Worm (Caenorhabditis elegans): ENCODE data around the gene dyn-1.

The dyn-1 gene

ce11 chrX:15567986-15568940, at the start of gene dyn-1:
Gene dyn-1 (plus strand): TSS chrX:15568890.
- TF ChIP-seq unc-62 (GFP tag; optimal IDR thresholded peaks at IDR 0.05) (no peak), nhr-23 (tag; optimal IDR thresholded peaks at IDR 0.05) (peak; percentile 69), R02D3.7 (tag; optimal IDR thresholded peaks at IDR 0.05) (peak; percentile 8), lsy-12 (tag; optimal IDR thresholded peaks at IDR 0.05) (peak; percentile 47), eor-1 (tag; optimal IDR thresholded peaks at IDR 0.05) (no peak), elt-2 (tag; optimal IDR thresholded peaks at IDR 0.05) (peak; percentile 52), ztf-4 (tag; optimal IDR thresholded peaks at IDR 0.05) (no peak), fkh-2 (tag; optimal IDR thresholded peaks at IDR 0.05) (no peak), jun-1 (tag; optimal IDR thresholded peaks at IDR 0.05) (peak; percentile 29), daf-12 (tag; optimal IDR thresholded peaks at IDR 0.05) (no peak), sea-2 (GFP tag; optimal IDR thresholded peaks at IDR 0.05) (no peak), lin-39 (tag; optimal IDR thresholded peaks at IDR 0.05) (peak; percentile 21), ztf-11 (tag; optimal IDR thresholded peaks at IDR 0.05) (no peak), nhr-28 (tag; optimal IDR thresholded peaks at IDR 0.05) (no peak), mdl-1 (tag; optimal IDR thresholded peaks at IDR 0.05) (no peak), nhr-237 (tag; optimal IDR thresholded peaks at IDR 0.05) (no peak), aly-2 (tag; optimal IDR thresholded peaks at IDR 0.05) (no peak), nhr-12 (tag; optimal IDR thresholded peaks at IDR 0.05) (no peak), ama-1 (optimal IDR thresholded peaks at IDR 0.05) (no peak), fkh-10 (GFP tag; optimal IDR thresholded peaks at IDR 0.05) (no peak), pqm-1 (tag; optimal IDR thresholded peaks at IDR 0.05) (peak; percentile 3), tbx-2 (tag; optimal IDR thresholded peaks at IDR 0.05) (peak; percentile 22), elt-1 (tag; optimal IDR thresholded peaks at IDR 0.05) (no peak), nhr-67 (tag; optimal IDR thresholded peaks at IDR 0.05) (no peak), fos-1 (tag; optimal IDR thresholded peaks at IDR 0.05) (peak; percentile 49), elt-3 (tag; optimal IDR thresholded peaks at IDR 0.05) (no peak), nhr-11 (tag; optimal IDR thresholded peaks at IDR 0.05) (no peak), ZK546.5 (tag; optimal IDR thresholded peaks at IDR 0.05) (no peak), egl-27 (tag; optimal IDR thresholded peaks at IDR 0.05) (no peak), skn-1 (tag; optimal IDR thresholded peaks at IDR 0.05) (no peak), ceh-82 (tag; optimal IDR thresholded peaks at IDR 0.05) (no peak), ceh-9 (tag; optimal IDR thresholded peaks at IDR 0.05) (no peak), egl-5 (tag; optimal IDR thresholded peaks at IDR 0.05) (no peak), snpc-4 (tag; optimal IDR thresholded peaks at IDR 0.05) (peak; percentile 80), pha-4 (tag; optimal IDR thresholded peaks at IDR 0.05) (peak; percentile 62), nhr-76 (tag; optimal IDR thresholded peaks at IDR 0.05) (no peak), unc-39 (tag; optimal IDR thresholded peaks at IDR 0.05) (no peak), lin-15B (tag; optimal IDR thresholded peaks at IDR 0.05) (peak; percentile 39), hmg-11 (tag; optimal IDR thresholded peaks at IDR 0.05) (peak; percentile 48), nhr-43 (tag; optimal IDR thresholded peaks at IDR 0.05; ENCODE audit: poor library complexity, severe bottlenecking) (peak; percentile 65), mml-1 (tag; optimal IDR thresholded peaks at IDR 0.05) (no peak), ceh-16 (tag; optimal IDR thresholded peaks at IDR 0.05) (no peak), nhr-77 (tag; optimal IDR thresholded peaks at IDR 0.05) (no peak), ceh-28 (tag; optimal IDR thresholded peaks at IDR 0.05) (peak; percentile 9), zag-1 (tag; optimal IDR thresholded peaks at IDR 0.05) (no peak), nfya-1 (tag; optimal IDR thresholded peaks at IDR 0.05; ENCODE audit: insufficient read depth) (peak; percentile 66), nhr-25 (tag; optimal IDR thresholded peaks at IDR 0.05) (peak; percentile 88)

Measured in whole organism, L3 larva.